Fruit fly (Drosophila melanogaster) whole organism, embryonic: ENCODE measurements around the gene CG18788.

Experiments
- Abd-B ChIP-seq: fragments of 200-800 bp; sonication (Bioruptor generic); optimal IDR thresholded peaks from 2 replicates; lab custom pipeline; 2018; ENCODE audit warnings: missing biosample characterization, mild to moderate bottlenecking, missing genetic modification characterization, moderate library complexity
- B-H1 ChIP-seq: fragments of 200-800 bp; sonication (Bioruptor generic); IDR thresholded peaks from 3 replicates; pipeline ENCODE4 v1.3.6; 2022; ENCODE audit warnings: missing biosample characterization, missing genetic modification characterization
- CG11723 ChIP-seq: fragments of 200-800 bp; sonication (Bioruptor generic); optimal IDR thresholded peaks from 2 replicates; lab custom pipeline; 2017; ENCODE audit warnings: missing biosample characterization, mild to moderate bottlenecking, missing genetic modification characterization
- CG12219 ChIP-seq: fragments of 200-800 bp; sonication (Bioruptor generic); optimal IDR thresholded peaks from 3 replicates; lab custom pipeline; 2018; ENCODE audit warnings: missing biosample characterization, mild to moderate bottlenecking, missing genetic modification characterization
- CG13123 ChIP-seq: fragments of 200-800 bp; sonication (Bioruptor generic); optimal IDR thresholded peaks from 2 replicates; lab custom pipeline; 2016; ENCODE audit warnings: missing biosample characterization, missing genetic modification characterization
- CG13624 ChIP-seq: fragments of 200-800 bp; sonication (Bioruptor generic); optimal IDR thresholded peaks from 2 replicates; lab custom pipeline; 2016; ENCODE audit warnings: missing biosample characterization, missing genetic modification characterization
- CG13775 ChIP-seq: fragments of 200-800 bp; sonication (Bioruptor generic); optimal IDR thresholded peaks from 3 replicates; lab custom pipeline; 2017; ENCODE audit warnings: missing biosample characterization, mild to moderate bottlenecking, missing genetic modification characterization
- CG14860 ChIP-seq: fragments of 200-800 bp; sonication (Bioruptor generic); IDR thresholded peaks from 3 replicates; pipeline ENCODE4 v1.3.6; 2022; ENCODE audit warnings: missing biosample characterization, missing genetic modification characterization; ENCODE audit not compliant: partially characterized antibody
- CG15601 ChIP-seq: fragments of 200-800 bp; sonication (Bioruptor generic); optimal IDR thresholded peaks from 3 replicates; lab custom pipeline; 2019; ENCODE audit warnings: missing biosample characterization, mild to moderate bottlenecking, missing genetic modification characterization, moderate library complexity
- CG16779 ChIP-seq: fragments of 200-800 bp; sonication (Bioruptor generic); IDR thresholded peaks from 2 replicates; pipeline ENCODE4 v1.3.6; 2022; ENCODE audit warnings: missing biosample characterization, missing genetic modification characterization
- CG18619 ChIP-seq: fragments of 200-800 bp; sonication (Bioruptor generic); optimal IDR thresholded peaks from 3 replicates; lab custom pipeline; 2017; ENCODE audit warnings: missing biosample characterization, mild to moderate bottlenecking, missing genetic modification characterization
- CG31365 ChIP-seq: fragments of 200-800 bp; sonication (Bioruptor generic); optimal IDR thresholded peaks from 2 replicates; lab custom pipeline; 2018; ENCODE audit warnings: missing biosample characterization, mild to moderate bottlenecking, missing genetic modification characterization
- CG3163 ChIP-seq: fragments of 200-800 bp; sonication (Bioruptor generic); optimal IDR thresholded peaks from 3 replicates; lab custom pipeline; 2016; ENCODE audit warnings: missing biosample characterization, missing genetic modification characterization
- CG33213 ChIP-seq: fragments of 200-800 bp; sonication (Bioruptor generic); optimal IDR thresholded peaks from 3 replicates; lab custom pipeline; 2016; ENCODE audit warnings: missing biosample characterization, missing genetic modification characterization
- CG4282 ChIP-seq: fragments of 200-800 bp; sonication (Bioruptor generic); optimal IDR thresholded peaks from 2 replicates; lab custom pipeline; 2016; ENCODE audit warnings: missing biosample characterization, missing genetic modification characterization
- CG6854 ChIP-seq: fragments of 200-800 bp; sonication (Bioruptor generic); optimal IDR thresholded peaks from 3 replicates; lab custom pipeline; 2017; ENCODE audit warnings: missing biosample characterization, mild to moderate bottlenecking, missing genetic modification characterization
- CG7745 ChIP-seq: fragments of 200-800 bp; sonication (Bioruptor generic); optimal IDR thresholded peaks from 2 replicates; lab custom pipeline; 2018; ENCODE audit warnings: missing biosample characterization, mild to moderate bottlenecking, missing genetic modification characterization, moderate library complexity
- CrebB ChIP-seq: fragments of 200-800 bp; sonication (Bioruptor generic); optimal IDR thresholded peaks from 3 replicates; lab custom pipeline; 2018; ENCODE audit warnings: missing biosample characterization, mild to moderate bottlenecking, missing genetic modification characterization
- D ChIP-seq, 2 experiments: fragments of 200-800 bp in 1 of 2; fragments of >200 bp in 1 of 2; sonication (Bioruptor generic) in 1 of 2; optimal IDR thresholded peaks; 2 replicates in 1 of 2; 3 replicates in 1 of 2; lab custom pipeline; 2017; ENCODE audit warnings: mild to moderate bottlenecking in 1 of 2, missing biosample characterization in 1 of 2, missing genetic modification characterization in 1 of 2, missing genetic modification reagents in 1 of 2
- Dbx ChIP-seq: fragments of 200-800 bp; sonication (Bioruptor generic); IDR thresholded peaks from 3 replicates; pipeline ENCODE4 v1.3.6; 2022; ENCODE audit warnings: missing biosample characterization, missing genetic modification characterization
- Hand ChIP-seq: fragments of 200-800 bp; sonication (Bioruptor generic); optimal IDR thresholded peaks from 2 replicates; lab custom pipeline; 2017; ENCODE audit warnings: mild to moderate bottlenecking, missing biosample characterization, missing genetic modification reagents, missing genetic modification characterization
- Hmx ChIP-seq: fragments of 200-800 bp; sonication (Bioruptor generic); optimal IDR thresholded peaks from 2 replicates; lab custom pipeline; 2016; ENCODE audit warnings: missing biosample characterization, missing genetic modification characterization
- Hsf ChIP-seq: fragments of 200-800 bp; sonication (Bioruptor generic); optimal IDR thresholded peaks from 3 replicates; lab custom pipeline; 2016; ENCODE audit warnings: missing biosample characterization, missing genetic modification characterization
- Scr ChIP-seq: fragments of 200-800 bp; sonication (Bioruptor generic); IDR thresholded peaks from 2 replicates; pipeline ENCODE4 v1.3.6; 2022; ENCODE audit warnings: missing biosample characterization, missing genetic modification characterization; ENCODE audit not compliant: partially characterized antibody
- Trl ChIP-seq, 3 experiments: fragments of >200 bp in 2 of 3; fragments of 200-800 bp in 1 of 3; sonication (Bioruptor generic) in 1 of 3; optimal IDR thresholded peaks; 2 replicates in 1 of 3; 3 replicates in 2 of 3; lab custom pipeline; 2016 to 2017; ENCODE audit warnings: missing biosample characterization in 1 of 3, missing genetic modification characterization in 1 of 3
- br ChIP-seq: fragments of >200 bp; optimal IDR thresholded peaks from 2 replicates; lab custom pipeline; 2017
- crp ChIP-seq, 2 experiments: fragments of 200-800 bp; sonication (Bioruptor generic); optimal IDR thresholded peaks; 2 replicates in 1 of 2; 3 replicates in 1 of 2; lab custom pipeline; 2017; ENCODE audit warnings: missing biosample characterization in 2 of 2, missing genetic modification characterization in 2 of 2, mild to moderate bottlenecking in 1 of 2, moderate library complexity in 1 of 2
- dimm ChIP-seq: fragments of 200-800 bp; sonication (Bioruptor generic); IDR thresholded peaks from 2 replicates; pipeline ENCODE4 v1.3.6; 2022; ENCODE audit warnings: missing biosample characterization, missing genetic modification characterization
- en ChIP-seq: fragments of 200-800 bp; sonication (Bioruptor generic); optimal IDR thresholded peaks from 2 replicates; lab custom pipeline; 2016; ENCODE audit warnings: missing biosample characterization, missing genetic modification characterization
- fd102C ChIP-seq: fragments of 200-800 bp; sonication (Bioruptor generic); optimal IDR thresholded peaks from 2 replicates; lab custom pipeline; 2018; ENCODE audit warnings: missing biosample characterization, mild to moderate bottlenecking, missing genetic modification characterization, moderate library complexity
- hb ChIP-seq: fragments of 200-800 bp; sonication (Bioruptor generic); IDR thresholded peaks from 3 replicates; pipeline ENCODE4 v1.3.6; 2022; ENCODE audit warnings: missing biosample characterization, missing genetic modification characterization; ENCODE audit not compliant: partially characterized antibody
- hkb ChIP-seq, 2 experiments: fragments of 200-800 bp in 1 of 2; fragments of >200 bp in 1 of 2; sonication (Bioruptor generic) in 1 of 2; IDR thresholded peaks in 1 of 2; optimal IDR thresholded peaks in 1 of 2; 2 replicates each; pipeline versions ENCODE4 v1.3.6 to Lab custom; 2017 to 2022; ENCODE audit warnings: missing biosample characterization in 1 of 2, missing genetic modification characterization in 1 of 2
- jigr1 ChIP-seq: fragments of 200-800 bp; sonication (Bioruptor generic); IDR thresholded peaks from 3 replicates; pipeline ENCODE4 v1.3.6; 2022; ENCODE audit warnings: missing biosample characterization, missing genetic modification characterization
- jumu ChIP-seq: fragments of 200-800 bp; sonication (Bioruptor generic); optimal IDR thresholded peaks from 3 replicates; lab custom pipeline; 2016; ENCODE audit warnings: missing biosample characterization, missing genetic modification characterization
- lbe ChIP-seq: fragments of 200-800 bp; sonication (Bioruptor generic); optimal IDR thresholded peaks from 2 replicates; lab custom pipeline; 2016; ENCODE audit warnings: missing biosample characterization, mild to moderate bottlenecking, missing genetic modification characterization
- lilli ChIP-seq: fragments of 200-800 bp; sonication (Bioruptor generic); optimal IDR thresholded peaks from 3 replicates; lab custom pipeline; 2016; ENCODE audit warnings: missing biosample characterization, missing genetic modification characterization
- lov ChIP-seq, 2 experiments: fragments of 200-800 bp in 1 of 2; fragments of >200 bp in 1 of 2; sonication (Bioruptor generic) in 1 of 2; IDR thresholded peaks in 1 of 2; optimal IDR thresholded peaks in 1 of 2; 2 replicates in 1 of 2; 3 replicates in 1 of 2; pipeline versions ENCODE4 v1.3.6 to Lab custom; 2017 to 2022; ENCODE audit warnings: missing biosample characterization in 1 of 2, missing genetic modification characterization in 1 of 2
- nom ChIP-seq: fragments of 200-800 bp; sonication (Bioruptor generic); optimal IDR thresholded peaks from 2 replicates; lab custom pipeline; 2017; ENCODE audit warnings: missing biosample characterization, missing genetic modification characterization, mild to moderate bottlenecking, moderate library complexity, missing genetic modification reagents
- prd ChIP-seq, 3 experiments: fragments of >200 bp in 2 of 3; fragments of 200-800 bp in 1 of 3; sonication (Bioruptor generic) in 1 of 3; optimal IDR thresholded peaks in 2 of 3; IDR thresholded peaks in 1 of 3; 2 replicates in 2 of 3; 3 replicates in 1 of 3; pipeline versions ENCODE4 v1.3.6 to Lab custom; 2017 to 2022; ENCODE audit warnings: missing biosample characterization in 1 of 3, missing genetic modification characterization in 1 of 3
- shn ChIP-seq: fragments of 200-800 bp; sonication (Bioruptor generic); optimal IDR thresholded peaks from 3 replicates; lab custom pipeline; 2016; ENCODE audit warnings: missing biosample characterization, missing genetic modification characterization
- sima ChIP-seq: fragments of 200-800 bp; sonication (Bioruptor generic); optimal IDR thresholded peaks from 2 replicates; lab custom pipeline; 2016; ENCODE audit warnings: missing biosample characterization, missing genetic modification characterization
- sr ChIP-seq: fragments of 200-800 bp; sonication (Bioruptor generic); IDR thresholded peaks from 3 replicates; pipeline ENCODE4 v1.3.6; 2022; ENCODE audit warnings: missing biosample characterization, missing genetic modification characterization
- sug ChIP-seq: fragments of 200-800 bp; optimal IDR thresholded peaks from 2 replicates; lab custom pipeline; 2019; ENCODE audit warnings: missing biosample characterization, mild to moderate bottlenecking, missing genetic modification characterization, moderate library complexity
- zen ChIP-seq: fragments of 200-800 bp; sonication (Bioruptor generic); optimal IDR thresholded peaks from 3 replicates; lab custom pipeline; 2018; ENCODE audit warnings: missing biosample characterization, mild to moderate bottlenecking, missing genetic modification characterization, moderate library complexity
- zen2 ChIP-seq: fragments of 200-800 bp; sonication (Bioruptor generic); IDR thresholded peaks from 3 replicates; pipeline ENCODE4 v1.3.6; 2022; ENCODE audit warnings: missing biosample characterization, missing genetic modification characterization; ENCODE audit not compliant: partially characterized antibody
- zfh2 ChIP-seq: fragments of 200-800 bp; sonication (Bioruptor generic); optimal IDR thresholded peaks from 2 replicates; lab custom pipeline; 2016; ENCODE audit warnings: missing biosample characterization, missing genetic modification characterization

The CG18788 gene

DNA sequence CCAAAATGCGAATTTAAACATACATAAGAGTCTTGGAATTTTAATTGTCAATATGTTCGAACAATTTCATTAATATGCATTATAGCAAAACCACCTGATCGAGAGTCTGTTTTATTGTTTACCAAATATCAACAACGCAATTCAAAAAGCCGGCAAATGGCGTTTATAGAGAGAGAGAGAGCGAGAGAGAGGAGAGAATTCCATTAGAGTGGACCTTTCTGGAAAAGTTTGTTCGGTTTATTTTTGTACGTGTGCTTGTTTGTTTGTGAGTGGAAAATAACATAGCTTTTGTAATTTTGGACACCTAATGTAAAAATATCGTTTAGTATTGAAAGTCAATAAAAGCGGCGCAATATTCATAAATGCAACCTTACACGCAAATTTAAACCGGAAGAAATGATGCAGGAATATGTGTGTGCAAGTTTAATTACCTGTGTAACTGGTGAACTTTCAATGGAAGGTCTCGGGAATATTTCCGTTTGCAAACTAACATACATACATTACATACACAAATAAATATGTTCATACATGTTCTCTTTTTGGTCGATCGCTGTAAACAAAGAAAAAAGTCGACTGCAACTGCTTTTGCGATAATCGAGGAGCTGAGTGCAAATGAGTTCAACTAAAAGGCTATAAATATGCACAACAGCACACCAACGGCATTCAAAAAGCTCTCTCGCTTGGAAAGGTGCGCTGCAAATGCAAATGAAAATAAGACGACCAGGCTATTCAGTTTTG, 10.8 kb downstream of the CG18788 start, which contains the start of gene CG6785 (continued):
- TF ChIP-seq lov (optimal IDR thresholded peaks at IDR 0.05; lab: Kevin White, UChicago): no peak
- TF ChIP-seq lov (GFP tag; IDR thresholded peaks at IDR 0.05; lab: Robert Waterston, UW): no peak
- TF ChIP-seq crp (GFP tag; optimal IDR thresholded peaks at IDR 0.05; lab: Kevin White, UChicago): peak in 1 of 2 experiments; percentile 50
- peak; percentile 70; the same call in 2 of the 3 replicates for TF ChIP-seq Dbx (GFP tag; lab: Robert Waterston, UW)
- peak; percentile 56 for TF ChIP-seq lilli (GFP tag; lab: Kevin White, UChicago)
- TF ChIP-seq CG12219 (GFP tag; lab: Kevin White, UChicago): peak; percentile 88
- TF ChIP-seq sr: peak; percentile 51; the same call in 1 of the 3 replicates
- TF ChIP-seq Trl (optimal IDR thresholded peaks at IDR 0.05; lab: Kevin White, UChicago): peak; percentile 83 to 97
- peak; percentile 94 for TF ChIP-seq Trl (GFP tag; optimal IDR thresholded peaks at IDR 0.05; lab: Kevin White, UChicago)
- peak; percentile 38 for TF ChIP-seq jumu
- TF ChIP-seq CG13624: peak; percentile 94
- TF ChIP-seq D (optimal IDR thresholded peaks at IDR 0.05; lab: Kevin White, UChicago): no peak
- TF ChIP-seq D (GFP tag; optimal IDR thresholded peaks at IDR 0.05; lab: Kevin White, UChicago): peak; percentile 83
- TF ChIP-seq CG7745: peak; percentile 81
- TF ChIP-seq lbe: peak; percentile 85
- TF ChIP-seq CG33213 (GFP tag; lab: Kevin White, UChicago): peak; percentile 86
- TF ChIP-seq CG4282 (GFP tag; lab: Kevin White, UChicago): peak; percentile 64
- TF ChIP-seq CrebB (tag; lab: Kevin White, UChicago): peak; percentile 96
- TF ChIP-seq nom (GFP tag; lab: Kevin White, UChicago): peak; percentile 77
- no peak for TF ChIP-seq prd (optimal IDR thresholded peaks at IDR 0.05; lab: Kevin White, UChicago)
- TF ChIP-seq prd (GFP tag; IDR thresholded peaks at IDR 0.05; lab: Robert Waterston, UW): peak; percentile 55; the same call in 2 of the 3 replicates
- TF ChIP-seq Abd-B (GFP tag; lab: Kevin White, UChicago): no peak
- TF ChIP-seq br: no peak
- peak; percentile 84 for TF ChIP-seq CG13123 (GFP tag; lab: Kevin White, UChicago)
- TF ChIP-seq shn (GFP tag; lab: Kevin White, UChicago): peak; percentile 68
- TF ChIP-seq jigr1 (GFP tag; lab: Robert Waterston, UW): no peak
- TF ChIP-seq CG15601 (tag; lab: Kevin White, UChicago): peak; percentile 92
- TF ChIP-seq Hmx: no peak
- peak; percentile 70 for TF ChIP-seq fd102C (GFP tag; lab: Kevin White, UChicago)
- peak; percentile 32 for TF ChIP-seq CG13775
- peak; percentile 57 for TF ChIP-seq sug
- TF ChIP-seq en (GFP tag; lab: Kevin White, UChicago): peak; percentile 77
- no peak for TF ChIP-seq dimm (GFP tag; lab: Robert Waterston, UW)
- TF ChIP-seq zfh2 (GFP tag; lab: Kevin White, UChicago): no peak
- TF ChIP-seq CG18619 (GFP tag; lab: Kevin White, UChicago): peak; percentile 88
- peak; percentile 83 for TF ChIP-seq CG11723 (GFP tag; lab: Kevin White, UChicago)
- peak; percentile 72 for TF ChIP-seq CG3163 (GFP tag; lab: Kevin White, UChicago)
- peak; percentile 85 for TF ChIP-seq CG31365 (tag; lab: Kevin White, UChicago)
- TF ChIP-seq hb (GFP tag; lab: Robert Waterston, UW): no peak
- no peak for TF ChIP-seq CG14860 (GFP tag; lab: Robert Waterston, UW)
- peak; percentile 68 for TF ChIP-seq Hsf (GFP tag; lab: Kevin White, UChicago)
- TF ChIP-seq zen2: no peak
- no peak; the same call in 2 of the 3 replicates for TF ChIP-seq B-H1 (GFP tag; lab: Robert Waterston, UW)
- peak; percentile 68 for TF ChIP-seq sima (GFP tag; lab: Kevin White, UChicago)
- peak; percentile 87 for TF ChIP-seq CG6854 (GFP tag; lab: Kevin White, UChicago)
- 0 out of 2 replicates have a peak, but pooled peaks have one; percentile 19 for TF ChIP-seq CG16779 (GFP tag; lab: Robert Waterston, UW)
- TF ChIP-seq Hand: peak; percentile 78
- peak; percentile 9 for TF ChIP-seq zen (tag; lab: Kevin White, UChicago)
- TF ChIP-seq Scr: no peak
- no peak for TF ChIP-seq hkb (optimal IDR thresholded peaks at IDR 0.05; lab: Kevin White, UChicago)
- peak; percentile 82 for TF ChIP-seq hkb (GFP tag; IDR thresholded peaks at IDR 0.05; lab: Robert Waterston, UW)
